Worm (Caenorhabditis elegans): ENCODE results near the gene nmgp-1.

Gene nmgp-1

DNA sequence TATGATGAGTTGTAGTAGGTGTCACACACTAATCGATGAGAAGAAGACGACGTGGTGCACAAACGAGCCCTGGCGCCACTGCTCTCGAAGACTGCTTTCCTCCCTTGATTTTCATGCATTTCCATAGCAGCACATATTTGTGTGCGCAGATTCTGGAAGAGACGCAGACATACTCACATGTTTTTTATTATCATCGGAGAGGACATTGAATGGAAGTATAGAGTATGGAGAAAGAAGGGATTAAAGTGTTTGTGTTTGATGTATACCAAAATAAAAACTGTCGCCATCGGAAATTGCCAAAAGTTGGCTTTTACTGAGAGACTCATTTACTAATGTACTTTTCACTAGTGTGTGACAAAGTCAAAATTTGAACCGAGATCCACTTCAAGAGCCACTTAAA, 33.6 kb downstream of the nmgp-1 start, which contains the start of gene mps-1:
Gene mps-1 (minus strand): TSS at position 101 of the 400 bp plus-strand sequence.
- TF ChIP-seq ces-1 (GFP tag; optimal IDR thresholded peaks at IDR 0.05): no peak
- no peak for TF ChIP-seq lin-13 (GFP tag; optimal IDR thresholded peaks at IDR 0.05)
- no peak for TF ChIP-seq ceh-20 (GFP tag; IDR thresholded peaks at IDR 0.05)
- TF ChIP-seq mes-2 (tag; optimal IDR thresholded peaks at IDR 0.05; ENCODE audit: poor library complexity, severe bottlenecking): no peak
- no peak for TF ChIP-seq lin-29 (GFP tag; IDR thresholded peaks at IDR 0.05)
- no peak for TF ChIP-seq unc-62 (GFP tag; optimal IDR thresholded peaks at IDR 0.05 in 1 of 2)
- no peak for TF ChIP-seq unc-62 (tag; optimal IDR thresholded peaks at IDR 0.05)
- no peak for TF ChIP-seq ctbp-1 (GFP tag; IDR thresholded peaks at IDR 0.05)
- TF ChIP-seq zip-11 (GFP tag; IDR thresholded peaks at IDR 0.05): no peak
- no peak for TF ChIP-seq tag-97 (GFP tag; IDR thresholded peaks at IDR 0.05)
- TF ChIP-seq nhr-76 (tag; optimal IDR thresholded peaks at IDR 0.05): no peak
- no peak for TF ChIP-seq lin-1 (GFP tag; IDR thresholded peaks at IDR 0.05)
- TF ChIP-seq F49E8.2 (tag; optimal IDR thresholded peaks at IDR 0.05; ENCODE audit: borderline replicate concordance): no peak
- TF ChIP-seq nhr-6 (tag; optimal IDR thresholded peaks at IDR 0.05): no peak
- TF ChIP-seq ceh-28 (tag; optimal IDR thresholded peaks at IDR 0.05): no peak
- no peak for TF ChIP-seq ZK546.5 (tag; optimal IDR thresholded peaks at IDR 0.05)
- TF ChIP-seq pqm-1 (tag; optimal IDR thresholded peaks at IDR 0.05): no peak
- TF ChIP-seq dpl-1 (GFP tag; optimal IDR thresholded peaks at IDR 0.05): no peak
- no peak for TF ChIP-seq zfp-2 (tag; optimal IDR thresholded peaks at IDR 0.05)
- no peak for TF ChIP-seq ceh-62 (tag; optimal IDR thresholded peaks at IDR 0.05)

DNA sequence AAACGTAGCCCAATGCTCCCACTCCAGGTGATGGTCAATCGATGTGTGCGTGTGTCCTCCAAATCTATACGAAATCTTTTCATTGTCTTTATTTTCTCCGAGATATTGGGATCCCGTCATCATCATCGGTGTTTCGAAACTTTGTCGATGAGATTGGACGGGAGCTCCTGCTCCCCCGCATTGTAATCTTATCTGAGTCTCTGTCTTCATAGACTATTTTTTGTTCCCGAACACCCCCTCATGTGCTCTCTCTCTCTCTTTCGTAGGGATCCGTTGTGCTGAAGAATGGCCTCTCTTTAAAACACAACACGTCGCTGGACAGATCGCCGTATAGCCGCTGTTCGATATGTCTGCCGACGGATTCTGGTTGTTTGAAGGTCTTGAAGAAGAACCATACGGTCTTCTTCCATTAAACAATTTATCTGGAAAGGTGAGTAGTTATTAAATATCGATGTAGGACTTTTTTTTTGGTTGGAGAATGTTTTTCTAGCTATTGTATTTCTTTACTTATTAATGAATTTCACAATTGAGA, 42.6 kb downstream of the nmgp-1 start, which contains the start of gene C29F5.1:
Gene C29F5.1 (plus strand): TSS at position 317 of the 532 bp plus-strand sequence.
- TF ChIP-seq ZK337.2 (GFP tag; IDR thresholded peaks at IDR 0.05): 0 out of 2 replicates have a peak, but pooled peaks have one; percentile 41
- TF ChIP-seq ceh-28 (tag; optimal IDR thresholded peaks at IDR 0.05): no peak
- peak in 1 of 2 experiments; percentile 18 for TF ChIP-seq daf-16 (GFP tag; optimal IDR thresholded peaks at IDR 0.05)
- TF ChIP-seq daf-16 (tag; optimal IDR thresholded peaks at IDR 0.05): no peak
- peak; percentile 36 for TF ChIP-seq nhr-11 (tag; optimal IDR thresholded peaks at IDR 0.05)
- TF ChIP-seq nhr-28 (tag; optimal IDR thresholded peaks at IDR 0.05): peak; percentile 4

DNA sequence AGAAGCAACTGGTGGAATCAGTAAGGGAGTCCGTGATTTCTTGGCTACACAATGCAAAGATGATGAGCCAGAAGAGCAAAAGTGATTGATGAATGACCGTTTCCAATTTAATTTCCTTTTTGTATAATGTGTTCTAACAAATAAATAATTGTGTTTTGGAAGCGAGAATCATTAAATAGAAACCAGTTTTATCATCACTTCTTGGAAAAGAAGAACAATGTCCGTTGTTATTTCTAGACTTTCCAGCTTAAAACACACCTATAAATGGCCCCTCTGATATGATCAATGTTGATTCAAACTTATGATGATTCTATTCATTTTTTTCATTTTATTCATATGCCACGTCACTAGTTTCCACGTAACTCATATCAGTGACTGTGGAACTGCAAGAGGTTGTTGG, 45.5 kb downstream of the nmgp-1 start, which contains the start of gene C29F5.8:
Gene C29F5.8 (plus strand): TSS at position 301 of the 400 bp plus-strand sequence.
- TF ChIP-seq pqm-1 (tag; optimal IDR thresholded peaks at IDR 0.05) (no peak), lin-15B (tag; optimal IDR thresholded peaks at IDR 0.05) (no peak), nhr-25 (tag; optimal IDR thresholded peaks at IDR 0.05; ENCODE audit: borderline replicate concordance, insufficient read depth) (no peak), mxl-2 (GFP tag; conservative IDR thresholded peaks at IDR 0.05) (no peak), hlh-30 (tag; optimal IDR thresholded peaks at IDR 0.05; ENCODE audit: insufficient read depth) (no peak), ctbp-1 (GFP tag; IDR thresholded peaks at IDR 0.05) (no peak), unc-130 (GFP tag; optimal IDR thresholded peaks at IDR 0.05) (no peak), zfp-2 (tag; optimal IDR thresholded peaks at IDR 0.05) (no peak), ceh-44 (GFP tag; IDR thresholded peaks at IDR 0.05) (no peak), R02D3.7 (tag; optimal IDR thresholded peaks at IDR 0.05) (no peak), Y105C5A.15 (GFP tag; IDR thresholded peaks at IDR 0.05) (no peak), gei-8 (GFP tag; optimal IDR thresholded peaks at IDR 0.05) (no peak)

DNA sequence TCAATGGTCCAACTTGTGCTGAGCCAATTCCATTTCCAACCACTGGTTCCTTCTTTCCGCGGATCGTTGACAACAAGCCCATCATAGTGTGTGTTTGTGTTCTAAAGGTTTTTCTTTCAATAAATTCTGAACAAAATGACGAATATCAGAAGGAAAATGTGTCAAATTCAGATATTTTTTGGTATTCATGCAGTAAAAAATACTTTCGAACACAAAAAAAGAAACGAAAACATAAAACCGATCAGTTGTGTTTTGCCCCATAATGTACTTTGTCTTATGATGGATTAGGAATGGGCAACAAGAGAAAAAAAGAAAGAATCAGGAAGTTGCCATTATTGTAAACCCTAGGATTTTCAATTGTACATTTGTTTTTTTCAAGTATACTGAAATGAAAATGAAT, 48.5 kb downstream of the nmgp-1 start, which contains the start of gene glb-10:
Gene glb-10 (minus strand): TSS at position 101 of the 400 bp plus-strand sequence.
- peak; percentile 80 for TF ChIP-seq aha-1 (tag)
- no peak for TF ChIP-seq ztf-11 (tag; optimal IDR thresholded peaks at IDR 0.05)
- no peak for TF ChIP-seq T26A8.4 (GFP tag; IDR thresholded peaks at IDR 0.05)
- no peak for TF ChIP-seq ceh-28 (tag; optimal IDR thresholded peaks at IDR 0.05)
- no peak for TF ChIP-seq ceh-62 (tag; optimal IDR thresholded peaks at IDR 0.05)
- TF ChIP-seq jun-1 (tag; optimal IDR thresholded peaks at IDR 0.05): no peak
- no peak for TF ChIP-seq mes-2 (tag; optimal IDR thresholded peaks at IDR 0.05; ENCODE audit: poor library complexity, severe bottlenecking)

Measured in whole organism, L4 larva.